Fruit fly (Drosophila melanogaster) whole organism, prepupa: ENCODE data around the gene CG42558.

Source experiments
- Blimp-1 ChIP-seq: fragments of 200-800 bp; sonication (Bioruptor generic); optimal IDR thresholded peaks from 3 replicates; lab custom pipeline; 2017; ENCODE audit warnings: missing biosample characterization, missing genetic modification characterization, mild to moderate bottlenecking, moderate library complexity, missing genetic modification reagents
- CG10631 ChIP-seq: fragments of 200-800 bp; sonication (Bioruptor generic); optimal IDR thresholded peaks from 2 replicates; lab custom pipeline; 2016; ENCODE audit warnings: missing biosample characterization, missing genetic modification characterization
- CG10669 ChIP-seq: fragments of 200-800 bp; sonication (Bioruptor generic); optimal IDR thresholded peaks from 3 replicates; lab custom pipeline; 2018; ENCODE audit warnings: missing biosample characterization, mild to moderate bottlenecking, missing genetic modification characterization, moderate library complexity
- CG11294 ChIP-seq: fragments of 200-800 bp; sonication (Bioruptor generic); IDR thresholded peaks from 2 replicates; pipeline ENCODE4 v1.3.6; 2022; ENCODE audit warnings: missing biosample characterization, missing genetic modification characterization
- CG11902 ChIP-seq: fragments of 200-800 bp; sonication (Bioruptor generic); optimal IDR thresholded peaks from 3 replicates; lab custom pipeline; 2016; ENCODE audit warnings: missing biosample characterization, missing genetic modification characterization
- CG1621 ChIP-seq: fragments of 200-800 bp; sonication (Bioruptor generic); optimal IDR thresholded peaks from 3 replicates; lab custom pipeline; 2018; ENCODE audit warnings: missing biosample characterization, mild to moderate bottlenecking, missing genetic modification characterization
- CG16779 ChIP-seq: fragments of 200-800 bp; sonication (Bioruptor generic); optimal IDR thresholded peaks from 3 replicates; lab custom pipeline; 2017; ENCODE audit warnings: missing biosample characterization, mild to moderate bottlenecking, missing genetic modification characterization
- CG32006 ChIP-seq: fragments of 200-800 bp; sonication (Bioruptor generic); optimal IDR thresholded peaks from 3 replicates; lab custom pipeline; 2017; ENCODE audit warnings: missing biosample characterization, mild to moderate bottlenecking, missing genetic modification characterization
- CG34406 ChIP-seq: fragments of 200-800 bp; sonication (Bioruptor generic); optimal IDR thresholded peaks from 3 replicates; lab custom pipeline; 2016; ENCODE audit warnings: missing biosample characterization, missing genetic modification characterization
- CG3919 ChIP-seq: fragments of 200-800 bp; sonication (Bioruptor generic); optimal IDR thresholded peaks from 3 replicates; lab custom pipeline; 2016; ENCODE audit warnings: missing biosample characterization, missing genetic modification characterization
- CG6163 ChIP-seq: fragments of 200-800 bp; sonication (Bioruptor generic); IDR thresholded peaks from 3 replicates; pipeline ENCODE4 v1.3.6; 2022; ENCODE audit warnings: missing biosample characterization, missing genetic modification characterization
- CG6276 ChIP-seq: fragments of 200-800 bp; sonication (Bioruptor generic); optimal IDR thresholded peaks from 2 replicates; lab custom pipeline; 2017; ENCODE audit warnings: missing biosample characterization, mild to moderate bottlenecking, missing genetic modification characterization
- CG6792 ChIP-seq: fragments of 200-800 bp; sonication (Bioruptor generic); optimal IDR thresholded peaks from 3 replicates; lab custom pipeline; 2016; ENCODE audit warnings: missing biosample characterization, missing genetic modification characterization
- CG6808 ChIP-seq: fragments of 200-800 bp; sonication (Bioruptor generic); optimal IDR thresholded peaks from 3 replicates; lab custom pipeline; 2017; ENCODE audit warnings: missing biosample characterization, missing genetic modification characterization, mild to moderate bottlenecking, moderate library complexity, missing genetic modification reagents
- CG6854 ChIP-seq: fragments of 200-800 bp; sonication (Bioruptor generic); optimal IDR thresholded peaks from 2 replicates; lab custom pipeline; 2017; ENCODE audit warnings: missing biosample characterization, mild to moderate bottlenecking, missing genetic modification characterization
- CG7368 ChIP-seq: fragments of 200-800 bp; sonication (Bioruptor generic); optimal IDR thresholded peaks from 3 replicates; lab custom pipeline; 2016; ENCODE audit warnings: missing biosample characterization, missing genetic modification characterization
- CG8119 ChIP-seq: fragments of 200-800 bp; sonication (Bioruptor generic); IDR thresholded peaks from 3 replicates; pipeline ENCODE4 v1.3.6; 2022; ENCODE audit warnings: missing biosample characterization, missing genetic modification characterization
- CG8319 ChIP-seq: fragments of 200-800 bp; sonication (Bioruptor generic); optimal IDR thresholded peaks from 3 replicates; lab custom pipeline; 2016; ENCODE audit warnings: missing biosample characterization, missing genetic modification characterization
- CG8632 ChIP-seq: fragments of 200-800 bp; sonication (Bioruptor generic); optimal IDR thresholded peaks from 3 replicates; lab custom pipeline; 2016; ENCODE audit warnings: missing biosample characterization, missing genetic modification characterization
- Eip75B ChIP-seq: fragments of 200-800 bp; sonication (Bioruptor generic); optimal IDR thresholded peaks from 3 replicates; lab custom pipeline; 2016; ENCODE audit warnings: missing biosample characterization, missing genetic modification characterization
- Eip78C ChIP-seq: fragments of 200-800 bp; sonication (Bioruptor generic); peaks from one replicate; lab custom pipeline; 2016; ENCODE audit warnings: missing biosample characterization, missing genetic modification characterization
- Eip93F ChIP-seq: fragments of 200-800 bp; sonication (Bioruptor generic); optimal IDR thresholded peaks from 2 replicates; lab custom pipeline; 2016; ENCODE audit warnings: missing biosample characterization, mild to moderate bottlenecking, missing genetic modification characterization
- Ets21C ChIP-seq: fragments of 200-800 bp; sonication (Bioruptor generic); optimal IDR thresholded peaks from 3 replicates; lab custom pipeline; 2016; ENCODE audit warnings: missing biosample characterization, missing genetic modification characterization
- Gug ChIP-seq: fragments of 200-800 bp; sonication (Bioruptor generic); IDR thresholded peaks from 2 replicates; pipeline ENCODE4 v1.3.6; 2022; ENCODE audit warnings: missing biosample characterization, missing genetic modification characterization
- Hr38 ChIP-seq: sonication (Bioruptor generic); optimal IDR thresholded peaks from 2 replicates; lab custom pipeline; 2016; ENCODE audit warnings: missing biosample characterization, missing genetic modification characterization
- Hr39 ChIP-seq: fragments of 200-800 bp; sonication (Bioruptor generic); optimal IDR thresholded peaks from 2 replicates; lab custom pipeline; 2016; ENCODE audit warnings: missing biosample characterization, missing genetic modification characterization
- Hr4 ChIP-seq: fragments of 200-800 bp; sonication (Bioruptor generic); optimal IDR thresholded peaks from 3 replicates; lab custom pipeline; 2016; ENCODE audit warnings: missing biosample characterization, missing genetic modification characterization
- Lpt ChIP-seq: fragments of 200-800 bp; sonication (Bioruptor generic); optimal IDR thresholded peaks from 3 replicates; lab custom pipeline; 2016; ENCODE audit warnings: missing biosample characterization, missing genetic modification characterization
- Met ChIP-seq: fragments of 200-800 bp; sonication (Bioruptor generic); optimal IDR thresholded peaks from 3 replicates; lab custom pipeline; 2016; ENCODE audit warnings: missing biosample characterization, missing genetic modification characterization
- Smox ChIP-seq: fragments of 200-800 bp; sonication (Bioruptor generic); optimal IDR thresholded peaks from 3 replicates; lab custom pipeline; 2016; ENCODE audit warnings: missing biosample characterization, missing genetic modification characterization
- Sox102F ChIP-seq: fragments of 200-800 bp; sonication (Bioruptor generic); optimal IDR thresholded peaks from 2 replicates; lab custom pipeline; 2016; ENCODE audit warnings: missing biosample characterization, mild to moderate bottlenecking, missing genetic modification characterization
- acj6 ChIP-seq: fragments of 200-800 bp; sonication (Bioruptor generic); optimal IDR thresholded peaks from 3 replicates; lab custom pipeline; 2016; ENCODE audit warnings: missing biosample characterization, missing genetic modification characterization
- cyc ChIP-seq: fragments of 200-800 bp; sonication (Bioruptor generic); optimal IDR thresholded peaks from 3 replicates; lab custom pipeline; 2016; ENCODE audit warnings: missing biosample characterization, missing genetic modification characterization
- dac ChIP-seq: fragments of 200-800 bp; sonication (Bioruptor generic); optimal IDR thresholded peaks from 2 replicates; lab custom pipeline; 2017; ENCODE audit warnings: missing biosample characterization, mild to moderate bottlenecking, missing genetic modification characterization
- dsx ChIP-seq: fragments of 200-800 bp; optimal IDR thresholded peaks from 3 replicates; lab custom pipeline; 2019; ENCODE audit warnings: missing biosample characterization, mild to moderate bottlenecking, missing genetic modification characterization, moderate library complexity; ENCODE audit not compliant: poor library complexity, severe bottlenecking
- fd59A ChIP-seq: fragments of 200-800 bp; sonication (Bioruptor generic); optimal IDR thresholded peaks from 2 replicates; lab custom pipeline; 2017; ENCODE audit warnings: missing biosample characterization, mild to moderate bottlenecking, missing genetic modification characterization, missing genetic modification reagents
- fd85E ChIP-seq: fragments of 200-800 bp; sonication (Bioruptor generic); optimal IDR thresholded peaks from 3 replicates; lab custom pipeline; 2016; ENCODE audit warnings: missing biosample characterization, missing genetic modification characterization
- fkh ChIP-seq: fragments of 200-800 bp; sonication (Bioruptor generic); optimal IDR thresholded peaks from 3 replicates; lab custom pipeline; 2017; ENCODE audit warnings: missing biosample characterization, mild to moderate bottlenecking, missing genetic modification characterization, moderate library complexity
- lz ChIP-seq: fragments of 200-800 bp; sonication (Bioruptor generic); optimal IDR thresholded peaks from 3 replicates; lab custom pipeline; 2016; ENCODE audit warnings: missing biosample characterization, missing genetic modification characterization
- pdm3 ChIP-seq: fragments of 200-800 bp; sonication (Bioruptor generic); optimal IDR thresholded peaks from 3 replicates; lab custom pipeline; 2016; ENCODE audit warnings: missing biosample characterization, missing genetic modification characterization
- spab ChIP-seq: fragments of 200-800 bp; sonication (Bioruptor generic); optimal IDR thresholded peaks from 2 replicates; lab custom pipeline; 2017; ENCODE audit warnings: missing biosample characterization, mild to moderate bottlenecking, missing genetic modification characterization, missing genetic modification reagents
- ss ChIP-seq, 2 experiments: fragments of 200-800 bp; sonication (Bioruptor generic); optimal IDR thresholded peaks; 2 replicates in 1 of 2; 3 replicates in 1 of 2; lab custom pipeline; 2017 to 2018; ENCODE audit warnings: mild to moderate bottlenecking in 2 of 2, missing biosample characterization in 2 of 2, missing genetic modification characterization in 2 of 2, moderate library complexity in 1 of 2
- svp ChIP-seq: fragments of 200-800 bp; sonication (Bioruptor generic); peaks from one replicate; lab custom pipeline; 2016; ENCODE audit warnings: missing biosample characterization, missing genetic modification characterization
- topi ChIP-seq: fragments of 200-800 bp; sonication (Bioruptor generic); optimal IDR thresholded peaks from 3 replicates; lab custom pipeline; 2016; ENCODE audit warnings: missing biosample characterization, missing genetic modification characterization
- vri ChIP-seq: fragments of 200-800 bp; sonication (Bioruptor generic); optimal IDR thresholded peaks from 3 replicates; lab custom pipeline; 2016; ENCODE audit warnings: missing biosample characterization, mild to moderate bottlenecking, missing genetic modification characterization

The CG42558 gene

DNA sequence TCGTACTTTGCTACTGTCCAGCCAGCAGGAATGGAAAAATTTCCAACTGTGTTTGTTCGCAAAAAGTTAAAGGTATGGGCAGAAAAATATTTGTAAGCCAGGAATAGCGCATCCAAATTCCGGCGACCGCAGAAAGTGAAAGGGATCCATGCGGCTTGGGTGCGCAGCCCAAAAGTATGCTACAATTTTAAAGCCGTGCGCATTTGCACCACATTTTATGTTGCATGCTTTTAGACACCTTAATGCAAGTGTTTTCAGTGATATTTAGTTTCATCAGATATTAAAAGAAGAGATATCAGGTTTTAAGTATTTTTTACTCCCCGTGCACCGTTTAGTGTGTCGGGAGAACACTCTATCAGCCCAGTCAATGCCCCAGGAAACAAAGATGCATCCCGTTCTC is 30.0 kb downstream of the CG42558 start:
- peak; percentile 13 for TF ChIP-seq Blimp-1 (GFP tag; lab: Kevin White, UChicago)
- no peak for TF ChIP-seq Ets21C (GFP tag; lab: Kevin White, UChicago)

DNA sequence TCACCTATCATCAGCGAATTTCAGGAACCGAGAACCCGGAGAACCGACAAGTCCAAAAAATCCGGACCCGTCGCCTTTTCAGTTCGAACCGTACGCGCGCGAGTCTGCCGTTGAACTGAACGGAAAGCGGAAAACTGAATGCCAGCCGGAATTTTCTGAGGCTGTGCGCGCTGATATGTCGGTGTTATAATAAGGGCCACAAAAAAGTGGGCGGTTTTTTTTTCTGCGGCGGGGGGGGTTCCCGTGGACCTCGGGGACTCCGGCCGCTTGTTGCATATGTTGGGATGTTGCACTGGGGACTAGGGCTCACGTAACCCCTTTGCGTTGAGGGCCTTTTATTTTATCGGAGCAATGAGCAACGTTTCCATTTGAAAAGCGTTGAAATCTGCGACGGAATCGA is 36.3 kb downstream of the CG42558 start, which contains the start of gene TkR99D:
TkR99D (minus strand) TSS at position 101 of the 400 bp plus-strand sequence.
- TF ChIP-seq Hr39 (no peak), topi (GFP tag; lab: Kevin White, UChicago) (no peak), CG6163 (no peak), spab (GFP tag; lab: Kevin White, UChicago) (no peak), Lpt (GFP tag; lab: Kevin White, UChicago) (no peak), cyc (GFP tag; lab: Kevin White, UChicago) (no peak), CG8632 (no peak), pdm3 (GFP tag; lab: Kevin White, UChicago) (no peak), dac (GFP tag; lab: Kevin White, UChicago) (no peak), Smox (GFP tag; lab: Kevin White, UChicago) (no peak), CG8319 (GFP tag; lab: Kevin White, UChicago) (no peak), Eip75B (GFP tag; lab: Kevin White, UChicago) (no peak), Blimp-1 (GFP tag; lab: Kevin White, UChicago) (no peak), CG6854 (GFP tag; lab: Kevin White, UChicago) (no peak), CG6792 (no peak), fd85E (no peak), CG11294 (no peak)

DNA sequence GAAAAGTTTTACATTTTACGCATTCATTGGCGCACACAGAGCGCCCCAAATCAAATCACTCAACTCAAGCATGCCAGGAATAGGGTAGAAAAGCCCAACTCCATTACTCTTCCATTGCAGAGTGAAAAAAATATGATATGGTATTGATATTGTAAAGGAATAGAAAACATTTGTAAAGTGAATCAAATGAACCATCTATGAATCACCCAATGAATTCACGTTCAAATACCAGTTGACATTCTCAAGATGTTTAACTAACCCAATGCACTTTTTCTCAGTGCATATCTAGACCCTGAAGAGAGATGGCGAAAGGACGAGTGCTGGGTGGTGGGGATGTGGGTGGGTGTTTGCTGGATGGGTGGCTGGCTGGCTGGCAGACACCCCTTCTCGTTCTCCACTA is 45.5 kb downstream of the CG42558 start:
- TF ChIP-seq vri (GFP tag; lab: Kevin White, UChicago): no peak
- no peak for TF ChIP-seq CG11902 (GFP tag; lab: Kevin White, UChicago)
- TF ChIP-seq CG8632: no peak
- no peak for TF ChIP-seq spab (GFP tag; lab: Kevin White, UChicago)
- no peak for TF ChIP-seq Blimp-1 (GFP tag; lab: Kevin White, UChicago)
- TF ChIP-seq CG8119 (GFP tag; lab: Robert Waterston, UW): no peak
- TF ChIP-seq Sox102F: peak; percentile 22
- no peak for TF ChIP-seq CG1621 (tag; lab: Kevin White, UChicago)
- no peak for TF ChIP-seq dac (GFP tag; lab: Kevin White, UChicago)
- no peak for TF ChIP-seq Gug (GFP tag; lab: Robert Waterston, UW)
- peak; percentile 27 for TF ChIP-seq CG10669 (GFP tag; lab: Kevin White, UChicago)
- no peak for TF ChIP-seq Ets21C (GFP tag; lab: Kevin White, UChicago)
- TF ChIP-seq topi (GFP tag; lab: Kevin White, UChicago): peak; percentile 20
- TF ChIP-seq dsx: no peak
- no peak for TF ChIP-seq Hr4 (GFP tag; lab: Kevin White, UChicago)
- TF ChIP-seq Eip93F (GFP tag; lab: Kevin White, UChicago): no peak
- peak; percentile 49; the same call in 2 of the 3 replicates for TF ChIP-seq CG6163
- TF ChIP-seq Eip75B (GFP tag; lab: Kevin White, UChicago): peak; percentile 1
- TF ChIP-seq CG6276 (GFP tag; lab: Kevin White, UChicago): no peak
- TF ChIP-seq Lpt (GFP tag; lab: Kevin White, UChicago): no peak
- TF ChIP-seq fkh (GFP tag; lab: Kevin White, UChicago): no peak
- peak; percentile 16 for TF ChIP-seq cyc (GFP tag; lab: Kevin White, UChicago)
- TF ChIP-seq CG10631: peak; percentile 1
- TF ChIP-seq fd85E: no peak
- TF ChIP-seq CG7368: no peak
- no peak for TF ChIP-seq CG6808
- no peak for TF ChIP-seq CG6854 (GFP tag; lab: Kevin White, UChicago)
- peak; percentile 69 for TF ChIP-seq Eip78C (GFP tag; lab: Kevin White, UChicago)
- TF ChIP-seq acj6 (GFP tag; lab: Kevin White, UChicago): peak; percentile 26
- TF ChIP-seq CG6792: peak; percentile 4
- no peak for TF ChIP-seq ss (GFP tag; optimal IDR thresholded peaks at IDR 0.05; lab: Kevin White, UChicago)
- peak; percentile 71 for TF ChIP-seq svp
- peak; percentile 4 for TF ChIP-seq fd59A (GFP tag; lab: Kevin White, UChicago)
- peak; percentile 0 for TF ChIP-seq CG34406 (GFP tag; lab: Kevin White, UChicago)
- TF ChIP-seq lz (GFP tag; lab: Kevin White, UChicago): no peak
- no peak for TF ChIP-seq CG16779 (tag; lab: Kevin White, UChicago)
- peak; percentile 14 for TF ChIP-seq pdm3 (GFP tag; lab: Kevin White, UChicago)
- TF ChIP-seq CG8319 (GFP tag; lab: Kevin White, UChicago): no peak
- no peak for TF ChIP-seq Hr38 (GFP tag; lab: Kevin White, UChicago)
- TF ChIP-seq CG3919 (GFP tag; lab: Kevin White, UChicago): peak; percentile 8
- TF ChIP-seq Smox (GFP tag; lab: Kevin White, UChicago): no peak
- TF ChIP-seq Hr39: peak; percentile 31
- peak; percentile 9 for TF ChIP-seq Met (GFP tag; lab: Kevin White, UChicago)
- TF ChIP-seq CG32006 (GFP tag; lab: Kevin White, UChicago): peak; percentile 10
